Worm (Caenorhabditis elegans): ENCODE measurements around the gene srap-1.

srap-1 gene

DNA sequence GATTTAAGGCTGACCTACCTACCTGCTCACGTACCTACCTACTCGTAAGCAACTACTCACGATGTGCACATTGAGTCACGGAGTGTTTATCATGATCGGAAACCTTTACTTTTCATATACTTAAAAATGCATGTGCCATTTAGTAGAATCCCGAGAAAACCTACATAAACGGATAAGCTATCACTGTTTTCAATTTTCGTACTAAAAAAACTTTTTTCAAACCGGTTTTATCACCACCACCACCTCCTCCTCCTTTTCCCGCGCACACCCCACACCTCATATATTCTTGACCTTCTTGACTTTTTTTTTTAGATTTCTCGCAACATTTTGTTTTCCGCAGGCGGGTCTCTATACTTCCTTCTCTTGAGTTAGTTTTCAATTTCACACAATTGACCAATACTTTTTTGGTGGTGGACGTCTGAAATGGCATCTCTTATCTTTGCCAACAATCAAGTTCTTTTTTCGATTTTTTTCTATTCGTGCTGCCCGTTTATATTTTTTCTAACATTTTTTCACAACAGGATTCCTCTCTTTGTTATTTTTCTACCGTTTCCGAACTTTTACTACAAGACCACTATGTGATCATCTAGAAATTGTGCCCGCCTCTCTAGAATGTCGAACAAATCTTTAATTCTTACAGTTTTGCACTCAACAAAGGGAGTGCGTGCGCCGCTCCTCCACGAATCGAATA is at the start of gene srap-1:
TSS of gene srap-1 (plus strand) at position 641 of the 691 bp plus-strand sequence.
- TF ChIP-seq C08G9.2 (tag; optimal IDR thresholded peaks at IDR 0.05) (no peak), hlh-13 (GFP tag; optimal IDR thresholded peaks at IDR 0.05) (no peak), ceh-18 (tag; optimal IDR thresholded peaks at IDR 0.05) (no peak), ceh-30 (tag; optimal IDR thresholded peaks at IDR 0.05) (no peak)

DNA sequence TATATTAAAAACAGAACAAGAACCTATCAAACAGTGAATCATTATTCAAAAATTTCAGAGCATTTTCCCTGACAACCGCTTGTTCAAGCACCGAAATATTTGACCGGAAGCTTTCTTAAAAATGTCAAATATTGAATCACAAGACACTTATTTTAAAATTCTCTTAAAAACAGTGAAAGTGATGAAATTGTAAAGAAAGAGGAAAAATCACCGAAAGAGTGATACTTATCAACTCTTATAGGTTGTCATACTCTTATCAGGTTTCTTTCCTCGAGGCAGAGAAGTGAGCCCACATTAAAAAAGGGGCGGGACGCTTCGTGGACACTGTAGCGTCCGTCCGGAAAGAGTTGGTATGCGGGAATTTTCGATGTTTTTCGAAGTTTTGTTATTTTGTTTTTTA is 49.2 kb upstream of the srap-1 start:
- peak; percentile 48 for TF ChIP-seq elt-2 (tag; optimal IDR thresholded peaks at IDR 0.05)
- no peak for TF ChIP-seq nhr-232 (tag; optimal IDR thresholded peaks at IDR 0.05)
- TF ChIP-seq ceh-34 (tag; optimal IDR thresholded peaks at IDR 0.05) = no peak

DNA sequence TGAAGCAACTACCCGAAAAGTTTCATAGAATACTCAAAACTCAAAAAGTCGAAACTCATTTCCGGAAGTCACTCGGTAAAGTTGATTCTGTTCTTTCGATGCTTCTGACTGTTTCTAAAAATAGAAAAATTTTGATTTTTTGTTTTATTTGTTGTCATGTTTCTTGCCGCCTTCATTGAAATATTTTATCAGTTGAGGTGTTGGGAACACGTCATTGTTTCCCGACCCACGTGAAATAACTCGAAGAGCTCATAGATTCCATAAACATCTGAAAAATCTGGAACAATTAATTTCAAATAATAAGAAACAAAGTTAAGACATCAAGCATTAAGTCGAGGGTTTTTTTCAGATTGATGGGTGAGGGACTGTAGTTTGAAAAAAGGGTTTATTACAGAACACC is 48.1 kb upstream of the srap-1 start:
- TF ChIP-seq madf-2 (tag; optimal IDR thresholded peaks at IDR 0.05) = no peak
- no peak for TF ChIP-seq hlh-6 (tag; optimal IDR thresholded peaks at IDR 0.05)
- no peak for TF ChIP-seq ceh-30 (tag; optimal IDR thresholded peaks at IDR 0.05)
- TF ChIP-seq fkh-10 (GFP tag; optimal IDR thresholded peaks at IDR 0.05) = no peak
- TF ChIP-seq ceh-45 (GFP tag; IDR thresholded peaks at IDR 0.05) = no peak
- TF ChIP-seq ceh-22 (tag; optimal IDR thresholded peaks at IDR 0.05) = no peak
- no peak for TF ChIP-seq ceh-14 (tag; optimal IDR thresholded peaks at IDR 0.05)
- no peak for TF ChIP-seq ceh-9 (tag; optimal IDR thresholded peaks at IDR 0.05)
- no peak for TF ChIP-seq hlh-30 (tag; optimal IDR thresholded peaks at IDR 0.05; ENCODE audit: insufficient read depth)
- TF ChIP-seq K02D7.2 (tag; optimal IDR thresholded peaks at IDR 0.05) = no peak
- no peak for TF ChIP-seq nhr-11 (tag; optimal IDR thresholded peaks at IDR 0.05)
- TF ChIP-seq pat-9 (tag; optimal IDR thresholded peaks at IDR 0.05) = no peak
- no peak for TF ChIP-seq ceh-34 (tag; optimal IDR thresholded peaks at IDR 0.05)
- no peak for TF ChIP-seq lim-6 (tag; optimal IDR thresholded peaks at IDR 0.05)
- TF ChIP-seq pros-1 (tag; optimal IDR thresholded peaks at IDR 0.05) = no peak
- TF ChIP-seq unc-3 (GFP tag; conservative IDR thresholded peaks at IDR 0.05) = no peak
- no peak for TF ChIP-seq unc-3 (tag; optimal IDR thresholded peaks at IDR 0.05)
- no peak for TF ChIP-seq ceh-2 (tag; optimal IDR thresholded peaks at IDR 0.05)
- TF ChIP-seq che-1 (tag; optimal IDR thresholded peaks at IDR 0.05) = no peak
- no peak for TF ChIP-seq ttx-3 (tag; optimal IDR thresholded peaks at IDR 0.05)
- no peak for TF ChIP-seq nfya-1 (tag; optimal IDR thresholded peaks at IDR 0.05)

DNA sequence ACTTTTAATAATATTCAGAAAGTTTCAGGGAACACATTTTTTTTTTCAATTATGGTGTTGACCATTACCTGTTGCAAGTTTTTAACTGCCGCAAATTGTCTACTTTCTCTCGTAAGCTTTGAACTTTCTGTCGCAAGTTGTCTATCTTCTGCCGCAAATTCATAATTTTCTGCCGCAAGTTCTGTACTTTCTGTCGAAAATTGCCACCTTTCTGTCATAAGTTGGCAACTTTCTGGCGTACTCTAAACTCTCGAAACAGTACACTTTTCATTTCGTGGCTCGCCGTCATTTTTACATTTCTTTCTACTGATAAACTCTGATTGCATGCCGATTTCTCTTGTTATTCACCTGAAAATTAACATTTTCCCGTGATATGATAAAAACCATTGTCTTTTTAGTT is 47.6 kb upstream of the srap-1 start:
- TF ChIP-seq nhr-11 (tag; optimal IDR thresholded peaks at IDR 0.05) (no peak), zip-5 (tag; optimal IDR thresholded peaks at IDR 0.05) (no peak), dve-1 (tag; optimal IDR thresholded peaks at IDR 0.05) (no peak), nfya-1 (tag; optimal IDR thresholded peaks at IDR 0.05) (no peak), rnt-1 (tag; optimal IDR thresholded peaks at IDR 0.05) (no peak), elt-4 (tag; optimal IDR thresholded peaks at IDR 0.05) (no peak), sox-2 (GFP tag; IDR thresholded peaks at IDR 0.05) (no peak), ceh-6 (GFP tag; optimal IDR thresholded peaks at IDR 0.05) (no peak), ceh-30 (tag; optimal IDR thresholded peaks at IDR 0.05) (no peak), madf-2 (tag; optimal IDR thresholded peaks at IDR 0.05) (no peak), hlh-30 (tag; optimal IDR thresholded peaks at IDR 0.05; ENCODE audit: insufficient read depth) (no peak), ahr-1 (tag; optimal IDR thresholded peaks at IDR 0.05) (no peak), ceh-19 (GFP tag; optimal IDR thresholded peaks at IDR 0.05) (no peak), ceh-48 (tag; optimal IDR thresholded peaks at IDR 0.05) (no peak)

DNA sequence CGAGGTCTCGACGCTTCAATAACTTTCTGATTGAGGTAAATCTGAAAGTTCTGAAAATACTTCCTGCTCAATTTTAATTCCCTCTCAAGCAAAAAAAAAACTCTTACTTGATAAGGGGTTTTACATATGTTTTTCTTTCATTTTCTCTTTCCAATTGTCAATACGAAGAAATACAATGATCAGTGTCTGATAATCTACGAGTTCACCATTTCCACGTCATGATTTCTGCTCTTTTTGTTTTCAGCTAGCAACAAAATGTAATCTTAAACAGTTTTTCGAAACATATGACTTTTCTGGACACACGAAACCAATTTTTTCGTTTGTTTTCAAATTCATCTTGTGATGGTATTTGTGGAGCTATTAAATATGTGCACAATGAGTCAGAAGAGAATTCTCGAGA is 46.9 kb upstream of the srap-1 start:
- TF ChIP-seq gmeb-2 (tag; optimal IDR thresholded peaks at IDR 0.05) (no peak), che-1 (tag; optimal IDR thresholded peaks at IDR 0.05) (no peak), ceh-34 (tag; optimal IDR thresholded peaks at IDR 0.05) (no peak), fax-1 (tag; optimal IDR thresholded peaks at IDR 0.05) (no peak), sox-4 (tag; optimal IDR thresholded peaks at IDR 0.05) (no peak), pha-2 (tag; optimal IDR thresholded peaks at IDR 0.05) (no peak), ceh-30 (tag; optimal IDR thresholded peaks at IDR 0.05) (no peak), eyg-1 (tag; optimal IDR thresholded peaks at IDR 0.05) (no peak), pha-4 (tag; optimal IDR thresholded peaks at IDR 0.05) (no peak), fkh-10 (GFP tag; optimal IDR thresholded peaks at IDR 0.05) (no peak), ceh-19 (GFP tag; optimal IDR thresholded peaks at IDR 0.05) (no peak), dmd-4 (tag; optimal IDR thresholded peaks at IDR 0.05; ENCODE audit: borderline replicate concordance) (no peak), ceh-14 (tag; optimal IDR thresholded peaks at IDR 0.05) (no peak), ztf-16 (tag; optimal IDR thresholded peaks at IDR 0.05) (no peak), odd-2 (tag; optimal IDR thresholded peaks at IDR 0.05) (no peak), pax-1 (tag; optimal IDR thresholded peaks at IDR 0.05) (no peak), Y22D7AL.16 (tag; optimal IDR thresholded peaks at IDR 0.05) (no peak)

All from whole organism, late embryonic.